Fruit fly (Drosophila melanogaster) whole organism, prepupa: Measurements from ENCODE around the gene CG7341.
A peak's percentile ranks its signal among the peaks of the same experiment; 100 is the strongest.

Experiments
- CG10631 ChIP-seq: fragments of 200-800 bp; sonication (Bioruptor generic); optimal IDR thresholded peaks from 2 replicates; lab custom pipeline; 2016; ENCODE audit warnings: missing biosample characterization, missing genetic modification characterization
- CG10669 ChIP-seq: fragments of 200-800 bp; sonication (Bioruptor generic); optimal IDR thresholded peaks from 3 replicates; lab custom pipeline; 2018; ENCODE audit warnings: missing biosample characterization, mild to moderate bottlenecking, missing genetic modification characterization, moderate library complexity
- CG11294 ChIP-seq: fragments of 200-800 bp; sonication (Bioruptor generic); IDR thresholded peaks from 2 replicates; pipeline ENCODE4 v1.3.6; 2022; ENCODE audit warnings: missing biosample characterization, missing genetic modification characterization
- CG11762 ChIP-seq: fragments of 200-800 bp; sonication (Bioruptor generic); optimal IDR thresholded peaks from 3 replicates; lab custom pipeline; 2016; ENCODE audit warnings: missing biosample characterization, missing genetic modification characterization; ENCODE audit not compliant: insufficient read depth
- CG11902 ChIP-seq: fragments of 200-800 bp; sonication (Bioruptor generic); optimal IDR thresholded peaks from 3 replicates; lab custom pipeline; 2016; ENCODE audit warnings: missing biosample characterization, missing genetic modification characterization
- CG15336 ChIP-seq: fragments of 200-800 bp; sonication (Bioruptor generic); IDR thresholded peaks from 2 replicates; pipeline ENCODE4 v1.3.6; 2022; ENCODE audit warnings: missing biosample characterization, missing genetic modification characterization
- CG1621 ChIP-seq: fragments of 200-800 bp; sonication (Bioruptor generic); optimal IDR thresholded peaks from 3 replicates; lab custom pipeline; 2018; ENCODE audit warnings: missing biosample characterization, mild to moderate bottlenecking, missing genetic modification characterization
- CG3032 ChIP-seq: fragments of 200-800 bp; optimal IDR thresholded peaks from 2 replicates; lab custom pipeline; 2019; ENCODE audit warnings: missing biosample characterization, mild to moderate bottlenecking, missing genetic modification characterization, moderate library complexity
- CG31627 ChIP-seq: fragments of 200-800 bp; sonication (Bioruptor generic); optimal IDR thresholded peaks from 3 replicates; lab custom pipeline; 2016; ENCODE audit warnings: missing biosample characterization, missing genetic modification characterization
- CG32006 ChIP-seq: fragments of 200-800 bp; sonication (Bioruptor generic); optimal IDR thresholded peaks from 3 replicates; lab custom pipeline; 2017; ENCODE audit warnings: missing biosample characterization, mild to moderate bottlenecking, missing genetic modification characterization
- CG34406 ChIP-seq: fragments of 200-800 bp; sonication (Bioruptor generic); optimal IDR thresholded peaks from 3 replicates; lab custom pipeline; 2016; ENCODE audit warnings: missing biosample characterization, missing genetic modification characterization
- CG3919 ChIP-seq: fragments of 200-800 bp; sonication (Bioruptor generic); optimal IDR thresholded peaks from 3 replicates; lab custom pipeline; 2016; ENCODE audit warnings: missing biosample characterization, missing genetic modification characterization
- CG4318 ChIP-seq: fragments of 200-800 bp; sonication (Bioruptor generic); optimal IDR thresholded peaks from 3 replicates; lab custom pipeline; 2017; ENCODE audit warnings: missing biosample characterization, mild to moderate bottlenecking, missing genetic modification characterization
- CG6163 ChIP-seq: fragments of 200-800 bp; sonication (Bioruptor generic); IDR thresholded peaks from 3 replicates; pipeline ENCODE4 v1.3.6; 2022; ENCODE audit warnings: missing biosample characterization, missing genetic modification characterization
- CG6276 ChIP-seq: fragments of 200-800 bp; sonication (Bioruptor generic); optimal IDR thresholded peaks from 2 replicates; lab custom pipeline; 2017; ENCODE audit warnings: missing biosample characterization, mild to moderate bottlenecking, missing genetic modification characterization
- CG6792 ChIP-seq: fragments of 200-800 bp; sonication (Bioruptor generic); optimal IDR thresholded peaks from 3 replicates; lab custom pipeline; 2016; ENCODE audit warnings: missing biosample characterization, missing genetic modification characterization
- CG6808 ChIP-seq: fragments of 200-800 bp; sonication (Bioruptor generic); optimal IDR thresholded peaks from 3 replicates; lab custom pipeline; 2017; ENCODE audit warnings: missing biosample characterization, missing genetic modification characterization, mild to moderate bottlenecking, moderate library complexity, missing genetic modification reagents
- CG6854 ChIP-seq: fragments of 200-800 bp; sonication (Bioruptor generic); optimal IDR thresholded peaks from 2 replicates; lab custom pipeline; 2017; ENCODE audit warnings: missing biosample characterization, mild to moderate bottlenecking, missing genetic modification characterization
- CG7368 ChIP-seq: fragments of 200-800 bp; sonication (Bioruptor generic); optimal IDR thresholded peaks from 3 replicates; lab custom pipeline; 2016; ENCODE audit warnings: missing biosample characterization, missing genetic modification characterization
- CG8319 ChIP-seq: fragments of 200-800 bp; sonication (Bioruptor generic); optimal IDR thresholded peaks from 3 replicates; lab custom pipeline; 2016; ENCODE audit warnings: missing biosample characterization, missing genetic modification characterization
- Eip75B ChIP-seq: fragments of 200-800 bp; sonication (Bioruptor generic); optimal IDR thresholded peaks from 3 replicates; lab custom pipeline; 2016; ENCODE audit warnings: missing biosample characterization, missing genetic modification characterization
- Eip93F ChIP-seq: fragments of 200-800 bp; sonication (Bioruptor generic); optimal IDR thresholded peaks from 2 replicates; lab custom pipeline; 2016; ENCODE audit warnings: missing biosample characterization, mild to moderate bottlenecking, missing genetic modification characterization
- Ets96B ChIP-seq: fragments of 200-800 bp; optimal IDR thresholded peaks from 2 replicates; lab custom pipeline; 2019; ENCODE audit warnings: missing biosample characterization, mild to moderate bottlenecking, missing genetic modification characterization, moderate library complexity
- Gug ChIP-seq: fragments of 200-800 bp; sonication (Bioruptor generic); IDR thresholded peaks from 2 replicates; pipeline ENCODE4 v1.3.6; 2022; ENCODE audit warnings: missing biosample characterization, missing genetic modification characterization
- Lpt ChIP-seq: fragments of 200-800 bp; sonication (Bioruptor generic); optimal IDR thresholded peaks from 3 replicates; lab custom pipeline; 2016; ENCODE audit warnings: missing biosample characterization, missing genetic modification characterization
- Met ChIP-seq: fragments of 200-800 bp; sonication (Bioruptor generic); optimal IDR thresholded peaks from 3 replicates; lab custom pipeline; 2016; ENCODE audit warnings: missing biosample characterization, missing genetic modification characterization
- OdsH ChIP-seq: fragments of 200-800 bp; sonication (Bioruptor generic); optimal IDR thresholded peaks from 3 replicates; lab custom pipeline; 2016; ENCODE audit warnings: missing biosample characterization, missing genetic modification characterization
- Smox ChIP-seq: fragments of 200-800 bp; sonication (Bioruptor generic); optimal IDR thresholded peaks from 3 replicates; lab custom pipeline; 2016; ENCODE audit warnings: missing biosample characterization, missing genetic modification characterization
- Sox15 ChIP-seq: fragments of 200-800 bp; sonication (Bioruptor generic); optimal IDR thresholded peaks from 3 replicates; lab custom pipeline; 2016; ENCODE audit warnings: missing biosample characterization, missing genetic modification characterization
- achi ChIP-seq: fragments of 200-800 bp; sonication (Bioruptor generic); optimal IDR thresholded peaks from 3 replicates; lab custom pipeline; 2016; ENCODE audit warnings: missing biosample characterization, missing genetic modification characterization
- acj6 ChIP-seq: fragments of 200-800 bp; sonication (Bioruptor generic); optimal IDR thresholded peaks from 3 replicates; lab custom pipeline; 2016; ENCODE audit warnings: missing biosample characterization, missing genetic modification characterization
- cyc ChIP-seq: fragments of 200-800 bp; sonication (Bioruptor generic); optimal IDR thresholded peaks from 3 replicates; lab custom pipeline; 2016; ENCODE audit warnings: missing biosample characterization, missing genetic modification characterization
- dac ChIP-seq: fragments of 200-800 bp; sonication (Bioruptor generic); optimal IDR thresholded peaks from 2 replicates; lab custom pipeline; 2017; ENCODE audit warnings: missing biosample characterization, mild to moderate bottlenecking, missing genetic modification characterization
- dsx ChIP-seq: fragments of 200-800 bp; optimal IDR thresholded peaks from 3 replicates; lab custom pipeline; 2019; ENCODE audit warnings: missing biosample characterization, mild to moderate bottlenecking, missing genetic modification characterization, moderate library complexity; ENCODE audit not compliant: poor library complexity, severe bottlenecking
- eg ChIP-seq: fragments of 200-800 bp; sonication (Bioruptor generic); IDR thresholded peaks from 3 replicates; pipeline ENCODE4 v1.3.6; 2022; ENCODE audit warnings: missing biosample characterization, missing genetic modification characterization
- esn ChIP-seq: fragments of 200-800 bp; sonication (Bioruptor generic); optimal IDR thresholded peaks from 2 replicates; lab custom pipeline; 2016; ENCODE audit warnings: missing biosample characterization, mild to moderate bottlenecking, missing genetic modification characterization, moderate library complexity
- fd59A ChIP-seq: fragments of 200-800 bp; sonication (Bioruptor generic); optimal IDR thresholded peaks from 2 replicates; lab custom pipeline; 2017; ENCODE audit warnings: missing biosample characterization, mild to moderate bottlenecking, missing genetic modification characterization, missing genetic modification reagents
- fd85E ChIP-seq: fragments of 200-800 bp; sonication (Bioruptor generic); optimal IDR thresholded peaks from 3 replicates; lab custom pipeline; 2016; ENCODE audit warnings: missing biosample characterization, missing genetic modification characterization
- lz ChIP-seq: fragments of 200-800 bp; sonication (Bioruptor generic); optimal IDR thresholded peaks from 3 replicates; lab custom pipeline; 2016; ENCODE audit warnings: missing biosample characterization, missing genetic modification characterization
- pdm3 ChIP-seq: fragments of 200-800 bp; sonication (Bioruptor generic); optimal IDR thresholded peaks from 3 replicates; lab custom pipeline; 2016; ENCODE audit warnings: missing biosample characterization, missing genetic modification characterization
- salr ChIP-seq, 2 experiments: fragments of 200-800 bp; sonication (Bioruptor generic); optimal IDR thresholded peaks; 3 replicates each; lab custom pipeline; 2016 to 2018; ENCODE audit warnings: missing biosample characterization in 2 of 2, missing genetic modification characterization in 2 of 2, mild to moderate bottlenecking in 1 of 2
- spab ChIP-seq: fragments of 200-800 bp; sonication (Bioruptor generic); optimal IDR thresholded peaks from 2 replicates; lab custom pipeline; 2017; ENCODE audit warnings: missing biosample characterization, mild to moderate bottlenecking, missing genetic modification characterization, missing genetic modification reagents
- ss ChIP-seq, 2 experiments: fragments of 200-800 bp; sonication (Bioruptor generic); optimal IDR thresholded peaks; 2 replicates in 1 of 2; 3 replicates in 1 of 2; lab custom pipeline; 2017 to 2018; ENCODE audit warnings: mild to moderate bottlenecking in 2 of 2, missing biosample characterization in 2 of 2, missing genetic modification characterization in 2 of 2, moderate library complexity in 1 of 2
- svp ChIP-seq: fragments of 200-800 bp; sonication (Bioruptor generic); peaks from one replicate; lab custom pipeline; 2016; ENCODE audit warnings: missing biosample characterization, missing genetic modification characterization
- topi ChIP-seq: fragments of 200-800 bp; sonication (Bioruptor generic); optimal IDR thresholded peaks from 3 replicates; lab custom pipeline; 2016; ENCODE audit warnings: missing biosample characterization, missing genetic modification characterization
- vri ChIP-seq: fragments of 200-800 bp; sonication (Bioruptor generic); optimal IDR thresholded peaks from 3 replicates; lab custom pipeline; 2016; ENCODE audit warnings: missing biosample characterization, mild to moderate bottlenecking, missing genetic modification characterization

CG7341 gene

dm6 chr3L:18146833-18147232 lies 34.1 kb downstream of the CG7341 start (continued):
- TF ChIP-seq Gug (peak; percentile 28; the same call in 1 of the 2 replicates), CG6163 (GFP tag; lab: Robert Waterston, UW) (peak; percentile 25; the same call in 1 of the 3 replicates), fd59A (no peak), lz (GFP tag; lab: Kevin White, UChicago) (no peak), Ets96B (tag; lab: Kevin White, UChicago) (no peak)

dm6 chr3L:18147596-18147995 lies 34.8 kb downstream of the CG7341 start:
- no peak for TF ChIP-seq OdsH (GFP tag; lab: Kevin White, UChicago)

- TF ChIP-seq acj6 (GFP tag; lab: Kevin White, UChicago) (peak; percentile 96), CG6276 (GFP tag; lab: Kevin White, UChicago) (peak; percentile 97), Eip75B (peak; percentile 87), ss (GFP tag; optimal IDR thresholded peaks at IDR 0.05; lab: Kevin White, UChicago) (peak; percentile 71 to 90), Met (peak; percentile 90), CG6854 (GFP tag; lab: Kevin White, UChicago) (peak; percentile 86), Lpt (GFP tag; lab: Kevin White, UChicago) (peak; percentile 94), achi (GFP tag; lab: Kevin White, UChicago) (peak; percentile 95), CG4318 (peak; percentile 97), CG8319 (GFP tag; lab: Kevin White, UChicago) (peak; percentile 92), CG10669 (peak; percentile 85), esn (GFP tag; lab: Kevin White, UChicago) (peak; percentile 93), lz (GFP tag; lab: Kevin White, UChicago) (peak; percentile 81), OdsH (GFP tag; lab: Kevin White, UChicago) (peak; percentile 96), CG6163 (GFP tag; lab: Robert Waterston, UW) (peak; percentile 86), Gug (peak; percentile 87), Sox15 (GFP tag; lab: Kevin White, UChicago) (peak; percentile 96), topi (GFP tag; lab: Kevin White, UChicago) (peak; percentile 86), salr (GFP tag; optimal IDR thresholded peaks at IDR 0.05; lab: Kevin White, UChicago) (peak; percentile 24 to 93), CG15336 (GFP tag; lab: Robert Waterston, UW) (peak; percentile 97), eg (GFP tag; lab: Robert Waterston, UW) (peak; percentile 92), dsx (GFP tag; lab: Kevin White, UChicago) (peak; percentile 82), CG11294 (GFP tag; lab: Robert Waterston, UW) (peak; percentile 85), CG11762 (peak; percentile 92), Ets96B (tag; lab: Kevin White, UChicago) (peak; percentile 83), CG7368 (GFP tag; lab: Kevin White, UChicago) (peak; percentile 91), CG3919 (GFP tag; lab: Kevin White, UChicago) (peak; percentile 95), CG6792 (peak; percentile 96), Smox (GFP tag; lab: Kevin White, UChicago) (peak; percentile 90), CG34406 (peak; percentile 98), CG11902 (GFP tag; lab: Kevin White, UChicago) (peak; percentile 94), CG10631 (GFP tag; lab: Kevin White, UChicago) (peak; percentile 93), fd85E (GFP tag; lab: Kevin White, UChicago) (peak; percentile 84), cyc (GFP tag; lab: Kevin White, UChicago) (peak; percentile 86), CG6808 (peak; percentile 83), pdm3 (GFP tag; lab: Kevin White, UChicago) (peak; percentile 92), fd59A (peak; percentile 70), CG3032 (peak; percentile 88), CG31627 (GFP tag; lab: Kevin White, UChicago) (peak; percentile 87), spab (GFP tag; lab: Kevin White, UChicago) (peak; percentile 79), CG1621 (tag; lab: Kevin White, UChicago) (peak; percentile 61), svp (GFP tag; lab: Kevin White, UChicago) (peak; percentile 96), vri (peak; percentile 53), Eip93F (peak; percentile 70), CG32006 (GFP tag; lab: Kevin White, UChicago) (peak; percentile 99), dac (GFP tag; lab: Kevin White, UChicago) (peak; percentile 95)
These were observed 35.7 kb downstream of the CG7341 start, which contains the start of gene CG7330 for dm6 chr3L:18148418-18148973. CG7330 (plus strand) TSS chr3L:18148923.
